ENCODE assay signal across 1 fruit fly cellular context in the genomic region with DNA sequence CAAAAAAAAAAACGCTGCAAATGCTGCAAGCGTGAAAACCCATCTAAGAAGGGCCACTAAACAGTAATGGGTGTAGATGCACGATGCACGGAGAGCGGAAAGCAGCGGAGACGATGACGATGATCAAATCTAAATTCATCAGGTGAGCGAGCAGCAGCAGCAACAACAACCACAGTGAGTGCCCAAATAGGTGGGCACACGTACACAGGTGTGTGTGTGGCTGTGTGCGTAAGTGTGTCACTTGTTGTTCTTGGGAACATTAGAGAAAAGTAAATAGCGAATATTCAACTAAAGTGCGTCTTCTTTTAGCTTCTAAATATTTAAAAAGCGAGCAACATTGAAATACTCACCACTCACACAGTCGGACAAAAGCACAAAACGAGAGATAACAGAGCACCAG.
TF ChIP-seq lines count a peak whose summit lies in the region.

No protein-coding gene starts in this region.

TF ChIP-seq in whole organism, embryonic, 481 proteins besides CTCF, POLR2A, EP300 and RAD21 (continued from another document):
- TF ChIP-seq CG11247 (GFP tag; IDR thresholded peaks at IDR 0.05; lab: Robert Waterston, UW) (no peak), so (GFP tag; IDR thresholded peaks at IDR 0.05; lab: Robert Waterston, UW) (no peak), gsb-n (tag; optimal IDR thresholded peaks at IDR 0.05; lab: Kevin White, UChicago) (no peak), zf30C (GFP tag; optimal IDR thresholded peaks at IDR 0.05; lab: Kevin White, UChicago) (no peak), Kr (GFP tag; optimal IDR thresholded peaks at IDR 0.05; lab: Kevin White, UChicago) (no peak), Doc3 (GFP tag; IDR thresholded peaks at IDR 0.05; lab: Robert Waterston, UW; ENCODE audit: partially characterized antibody) (no peak), kah (GFP tag; optimal IDR thresholded peaks at IDR 0.05; lab: Kevin White, UChicago) (peak; percentile 36), Ptx1 (GFP tag; IDR thresholded peaks at IDR 0.05; lab: Robert Waterston, UW) (no peak), GATAe (GFP tag; conservative IDR thresholded peaks at IDR 0.05; lab: Robert Waterston, UW) (no peak), Optix (GFP tag; IDR thresholded peaks at IDR 0.05; lab: Robert Waterston, UW) (no peak), HmgZ (tag; optimal IDR thresholded peaks at IDR 0.05; lab: Kevin White, UChicago) (peak; percentile 13), CG2678 (tag; optimal IDR thresholded peaks at IDR 0.05; lab: Kevin White, UChicago) (no peak), CG12155 (GFP tag; optimal IDR thresholded peaks at IDR 0.05; lab: Kevin White, UChicago) (no peak), Trl (optimal IDR thresholded peaks at IDR 0.05; lab: Kevin White, UChicago) (peak in 1 of 2 experiments; percentile 24), Trl (GFP tag; optimal IDR thresholded peaks at IDR 0.05; lab: Kevin White, UChicago) (no peak), fd64A (GFP tag; optimal IDR thresholded peaks at IDR 0.05; lab: Kevin White, UChicago) (no peak), E2f2 (GFP tag; IDR thresholded peaks at IDR 0.05; lab: Robert Waterston, UW) (no peak), peb (GFP tag; IDR thresholded peaks at IDR 0.05; lab: Robert Waterston, UW) (no peak), CG3726 (GFP tag; IDR thresholded peaks at IDR 0.05; lab: Robert Waterston, UW) (no peak), CG14710 (tag; optimal IDR thresholded peaks at IDR 0.05; lab: Kevin White, UChicago) (no peak), CG10321 (GFP tag; IDR thresholded peaks at IDR 0.05; lab: Robert Waterston, UW) (no peak), abd-A (tag; optimal IDR thresholded peaks at IDR 0.05; lab: Kevin White, UChicago) (no peak), Antp (GFP tag; optimal IDR thresholded peaks at IDR 0.05; lab: Kevin White, UChicago) (no peak), en (GFP tag; optimal IDR thresholded peaks at IDR 0.05; lab: Kevin White, UChicago) (no peak), C15 (GFP tag; IDR thresholded peaks at IDR 0.05; lab: Robert Waterston, UW) (no peak), CG13123 (GFP tag; optimal IDR thresholded peaks at IDR 0.05; lab: Kevin White, UChicago) (no peak), CG17359 (tag; optimal IDR thresholded peaks at IDR 0.05; lab: Kevin White, UChicago) (no peak), CrebB (tag; optimal IDR thresholded peaks at IDR 0.05; lab: Kevin White, UChicago) (no peak), her (GFP tag; optimal IDR thresholded peaks at IDR 0.05; lab: Kevin White, UChicago) (no peak), nerfin-1 (tag; optimal IDR thresholded peaks at IDR 0.05; lab: Kevin White, UChicago) (no peak), CG4328 (GFP tag; optimal IDR thresholded peaks at IDR 0.05; lab: Kevin White, UChicago) (peak; percentile 8), MESR4 (GFP tag; optimal IDR thresholded peaks at IDR 0.05; lab: Kevin White, UChicago) (peak; percentile 30), CG14667 (GFP tag; IDR thresholded peaks at IDR 0.05; lab: Robert Waterston, UW) (no peak), Usf (GFP tag; optimal IDR thresholded peaks at IDR 0.05; lab: Kevin White, UChicago) (no peak), Hr78 (GFP tag; optimal IDR thresholded peaks at IDR 0.05; lab: Kevin White, UChicago) (no peak), Myb (GFP tag; optimal IDR thresholded peaks at IDR 0.05; lab: Kevin White, UChicago) (no peak), zfh2 (GFP tag; optimal IDR thresholded peaks at IDR 0.05; lab: Kevin White, UChicago) (no peak), exex (tag; optimal IDR thresholded peaks at IDR 0.05; lab: Kevin White, UChicago) (no peak), CG10431 (GFP tag; optimal IDR thresholded peaks at IDR 0.05; lab: Kevin White, UChicago) (no peak), hbn (GFP tag; IDR thresholded peaks at IDR 0.05; lab: Robert Waterston, UW; ENCODE audit: partially characterized antibody) (no peak), CG13775 (GFP tag; optimal IDR thresholded peaks at IDR 0.05; lab: Kevin White, UChicago) (no peak), repo (GFP tag; optimal IDR thresholded peaks at IDR 0.05; lab: Kevin White, UChicago) (no peak), Aef1 (GFP tag; IDR thresholded peaks at IDR 0.05; lab: Robert Waterston, UW) (0 out of 3 replicates have a peak, but pooled peaks have one; percentile 29), CG8765 (GFP tag; IDR thresholded peaks at IDR 0.05; lab: Robert Waterston, UW) (no peak), Gug (GFP tag; IDR thresholded peaks at IDR 0.05; lab: Robert Waterston, UW) (no peak), jumu (GFP tag; optimal IDR thresholded peaks at IDR 0.05; lab: Kevin White, UChicago) (no peak), gsb (GFP tag; IDR thresholded peaks at IDR 0.05; lab: Robert Waterston, UW) (no peak), ab (GFP tag; optimal IDR thresholded peaks at IDR 0.05; lab: Kevin White, UChicago) (no peak), CG8290 (GFP tag; optimal IDR thresholded peaks at IDR 0.05; lab: Kevin White, UChicago) (no peak), CG8290 (tag; optimal IDR thresholded peaks at IDR 0.05; lab: Kevin White, UChicago) (no peak), Lhr (GFP tag; optimal IDR thresholded peaks at IDR 0.05; lab: Kevin White, UChicago) (no peak), slou (GFP tag; optimal IDR thresholded peaks at IDR 0.05; lab: Kevin White, UChicago) (no peak), phol (tag; optimal IDR thresholded peaks at IDR 0.05; lab: Kevin White, UChicago) (no peak), esg (GFP tag; conservative IDR thresholded peaks at IDR 0.05; lab: Robert Waterston, UW) (no peak), slp2 (GFP tag; optimal IDR thresholded peaks at IDR 0.05; lab: Kevin White, UChicago) (no peak), pb (GFP tag; optimal IDR thresholded peaks at IDR 0.05; lab: Kevin White, UChicago) (no peak), chm (GFP tag; IDR thresholded peaks at IDR 0.05; lab: Robert Waterston, UW) (no peak), Awh (GFP tag; IDR thresholded peaks at IDR 0.05; lab: Robert Waterston, UW) (no peak), ewg (GFP tag; optimal IDR thresholded peaks at IDR 0.05; lab: Kevin White, UChicago) (no peak), ci (GFP tag; IDR thresholded peaks at IDR 0.05; lab: Robert Waterston, UW) (no peak), nerfin-2 (GFP tag; IDR thresholded peaks at IDR 0.05; lab: Robert Waterston, UW; ENCODE audit: partially characterized antibody) (no peak), Dp (GFP tag; optimal IDR thresholded peaks at IDR 0.05; lab: Kevin White, UChicago) (no peak), inv (GFP tag; IDR thresholded peaks at IDR 0.05; lab: Robert Waterston, UW; ENCODE audit: partially characterized antibody) (no peak), kay (GFP tag; optimal IDR thresholded peaks at IDR 0.05; lab: Kevin White, UChicago) (no peak), CG7357 (GFP tag; IDR thresholded peaks at IDR 0.05; lab: Robert Waterston, UW) (no peak), ERR (GFP tag; optimal IDR thresholded peaks at IDR 0.05; lab: Kevin White, UChicago) (no peak), CG31441 (GFP tag; IDR thresholded peaks at IDR 0.05; lab: Robert Waterston, UW) (no peak), CG13424 (tag; optimal IDR thresholded peaks at IDR 0.05; lab: Kevin White, UChicago) (no peak), Hey (tag; optimal IDR thresholded peaks at IDR 0.05; lab: Kevin White, UChicago) (peak; percentile 83), cg (GFP tag; optimal IDR thresholded peaks at IDR 0.05; lab: Kevin White, UChicago) (peak; percentile 82), NFAT (GFP tag; IDR thresholded peaks at IDR 0.05; lab: Robert Waterston, UW) (no peak), dati (GFP tag; IDR thresholded peaks at IDR 0.05; lab: Robert Waterston, UW) (no peak), CG15514 (GFP tag; optimal IDR thresholded peaks at IDR 0.05; lab: Kevin White, UChicago) (no peak), fd96Cb (tag; optimal IDR thresholded peaks at IDR 0.05; lab: Kevin White, UChicago) (no peak), Nf-YC (tag; optimal IDR thresholded peaks at IDR 0.05; lab: Kevin White, UChicago) (no peak), Bdp1 (GFP tag; optimal IDR thresholded peaks at IDR 0.05; lab: Kevin White, UChicago) (no peak), CG6813 (GFP tag; optimal IDR thresholded peaks at IDR 0.05; lab: Kevin White, UChicago) (peak; percentile 10), CG2129 (GFP tag; IDR thresholded peaks at IDR 0.05; lab: Robert Waterston, UW; ENCODE audit: partially characterized antibody) (no peak), CHES-1-like (GFP tag; optimal IDR thresholded peaks at IDR 0.05; lab: Kevin White, UChicago) (peak; percentile 5), unpg (GFP tag; optimal IDR thresholded peaks at IDR 0.05; lab: Kevin White, UChicago) (no peak), crp (GFP tag; optimal IDR thresholded peaks at IDR 0.05; lab: Kevin White, UChicago) (no peak), Ets65A (GFP tag; lab: Kevin White, UChicago) (no peak), odd (GFP tag; optimal IDR thresholded peaks at IDR 0.05; lab: Kevin White, UChicago) (no peak), CG13287 (GFP tag; IDR thresholded peaks at IDR 0.05; lab: Robert Waterston, UW; ENCODE audit: partially characterized antibody) (no peak), CG34422 (GFP tag; IDR thresholded peaks at IDR 0.05; lab: Robert Waterston, UW) (peak; percentile 35; the same call in 1 of the 3 replicates), CG11696 (GFP tag; IDR thresholded peaks at IDR 0.05; lab: Robert Waterston, UW) (no peak), CG2116 (GFP tag; optimal IDR thresholded peaks at IDR 0.05; lab: Kevin White, UChicago) (no peak), hkb (optimal IDR thresholded peaks at IDR 0.05; lab: Kevin White, UChicago) (no peak), hkb (GFP tag; IDR thresholded peaks at IDR 0.05; lab: Robert Waterston, UW) (peak; percentile 35; the same call in 1 of the 2 replicates), emc (GFP tag; optimal IDR thresholded peaks at IDR 0.05; lab: Kevin White, UChicago) (no peak), CG5953 (GFP tag; IDR thresholded peaks at IDR 0.05; lab: Robert Waterston, UW) (no peak), salm (tag; optimal IDR thresholded peaks at IDR 0.05; lab: Kevin White, UChicago) (no peak), dm (GFP tag; optimal IDR thresholded peaks at IDR 0.05; lab: Kevin White, UChicago) (no peak), ase (GFP tag; IDR thresholded peaks at IDR 0.05; lab: Robert Waterston, UW) (no peak), CG10543 (GFP tag; optimal IDR thresholded peaks at IDR 0.05; lab: Kevin White, UChicago) (peak; percentile 66), CG14050 (GFP tag; IDR thresholded peaks at IDR 0.05; lab: Robert Waterston, UW) (no peak), CG13296 (GFP tag; optimal IDR thresholded peaks at IDR 0.05; lab: Kevin White, UChicago) (peak; percentile 14), CG12942 (GFP tag; optimal IDR thresholded peaks at IDR 0.05; lab: Kevin White, UChicago) (no peak), Ets97D (GFP tag; optimal IDR thresholded peaks at IDR 0.05; lab: Kevin White, UChicago) (no peak), BtbVII (GFP tag; optimal IDR thresholded peaks at IDR 0.05; lab: Kevin White, UChicago) (no peak), CG12236 (GFP tag; optimal IDR thresholded peaks at IDR 0.05; lab: Kevin White, UChicago) (no peak)
